Fruit fly (Drosophila melanogaster): Measurements from ENCODE around the gene CG31272.

Gene CG31272

DNA sequence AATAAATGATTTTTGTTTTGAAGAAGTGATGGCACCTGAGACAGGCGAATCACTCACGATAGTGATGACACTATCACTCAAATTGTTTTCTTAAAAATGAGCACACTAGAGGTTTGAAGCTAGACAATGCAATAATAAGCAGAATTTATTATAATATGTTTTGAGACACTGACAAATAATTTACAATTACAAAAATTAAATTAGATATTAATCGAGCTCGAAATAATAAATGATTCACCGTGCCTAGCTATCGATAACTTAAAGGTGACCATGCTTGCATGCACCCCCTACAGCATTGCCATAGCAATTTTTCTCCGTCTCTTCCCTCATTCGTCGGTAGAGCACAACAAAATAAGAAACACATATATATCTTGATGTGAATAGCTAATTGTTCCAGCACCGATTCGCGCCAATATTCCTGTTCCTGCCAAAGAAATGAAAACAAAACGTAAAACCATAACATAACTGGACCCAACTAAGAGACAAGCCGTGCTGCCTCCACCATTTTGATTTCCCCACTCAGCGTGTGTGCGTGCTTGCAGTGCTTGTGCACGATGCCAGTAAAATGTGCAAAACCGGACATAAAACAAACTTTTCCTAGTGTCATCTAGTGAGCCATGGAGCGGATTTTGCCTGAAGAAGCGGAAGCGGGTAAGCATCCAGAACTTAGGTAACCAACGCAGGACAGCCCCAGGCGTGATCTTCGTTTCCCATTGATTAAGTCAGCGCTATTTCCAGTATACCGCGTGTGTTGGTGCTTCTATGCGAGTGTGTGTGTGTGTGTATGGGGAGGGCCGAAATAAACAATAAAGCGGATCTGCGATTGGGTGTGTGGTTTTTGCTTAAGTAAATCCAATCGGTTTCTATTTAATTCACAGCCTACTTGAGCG is 2.0 kb upstream of the CG31272 start, which contains the start of the genes MED7 and Cap-H2 (continued):
- TF ChIP-seq ato (GFP tag; IDR thresholded peaks at IDR 0.05; ENCODE audit: partially characterized antibody) (peak; percentile 83), CG16779 (GFP tag; IDR thresholded peaks at IDR 0.05) (0 out of 2 replicates have a peak, but pooled peaks have one; percentile 59), unpg (GFP tag; optimal IDR thresholded peaks at IDR 0.05) (peak; percentile 72), croc (GFP tag; conservative IDR thresholded peaks at IDR 0.05) (peak; percentile 72), CG1602 (GFP tag; optimal IDR thresholded peaks at IDR 0.05) (peak; percentile 86), hkb (optimal IDR thresholded peaks at IDR 0.05) (peak; percentile 59), hkb (GFP tag; IDR thresholded peaks at IDR 0.05) (peak; percentile 56), CG10321 (GFP tag; IDR thresholded peaks at IDR 0.05) (no peak), gce (GFP tag; IDR thresholded peaks at IDR 0.05) (no peak), Dll (GFP tag; IDR thresholded peaks at IDR 0.05; ENCODE audit: partially characterized antibody) (peak; percentile 100), CG4360 (GFP tag; IDR thresholded peaks at IDR 0.05) (peak; percentile 37; the same call in 1 of the 2 replicates), CG2129 (GFP tag; IDR thresholded peaks at IDR 0.05; ENCODE audit: partially characterized antibody) (peak; percentile 99), yki (optimal IDR thresholded peaks at IDR 0.05) (no peak), CG6175 (GFP tag; IDR thresholded peaks at IDR 0.05) (peak; percentile 56; the same call in 1 of the 3 replicates), Xrp1 (GFP tag; IDR thresholded peaks at IDR 0.05) (peak; percentile 81), CG17912 (GFP tag; optimal IDR thresholded peaks at IDR 0.05) (no peak), CG30403 (GFP tag; optimal IDR thresholded peaks at IDR 0.05) (peak; percentile 91), CG18764 (GFP tag; optimal IDR thresholded peaks at IDR 0.05) (peak; percentile 81), Ptx1 (GFP tag; IDR thresholded peaks at IDR 0.05) (peak; percentile 89), pnt (GFP tag; optimal IDR thresholded peaks at IDR 0.05) (peak; percentile 65), pita (GFP tag; optimal IDR thresholded peaks at IDR 0.05) (no peak), run (tag; optimal IDR thresholded peaks at IDR 0.05) (no peak), CG4707 (GFP tag; optimal IDR thresholded peaks at IDR 0.05) (no peak), D (optimal IDR thresholded peaks at IDR 0.05) (peak; percentile 25), D (GFP tag; optimal IDR thresholded peaks at IDR 0.05) (peak; percentile 60), CG14860 (GFP tag; IDR thresholded peaks at IDR 0.05; ENCODE audit: partially characterized antibody) (peak; percentile 99), amos (GFP tag; IDR thresholded peaks at IDR 0.05; ENCODE audit: partially characterized antibody) (peak; percentile 96), ems (GFP tag; optimal IDR thresholded peaks at IDR 0.05) (peak; percentile 78), fd96Cb (tag; optimal IDR thresholded peaks at IDR 0.05) (peak; percentile 67), ftz-f1 (GFP tag; optimal IDR thresholded peaks at IDR 0.05) (peak; percentile 5), Abd-B (GFP tag; optimal IDR thresholded peaks at IDR 0.05) (peak; percentile 84), wdn (GFP tag; IDR thresholded peaks at IDR 0.05) (peak; percentile 67; the same call in 1 of the 2 replicates), pho (GFP tag; optimal IDR thresholded peaks at IDR 0.05) (peak; percentile 89), CG2875 (GFP tag; optimal IDR thresholded peaks at IDR 0.05) (no peak), HLH54F (GFP tag; optimal IDR thresholded peaks at IDR 0.05) (peak; percentile 84), Trl (optimal IDR thresholded peaks at IDR 0.05) (peak in 1 of 2 experiments; percentile 11), Trl (GFP tag; optimal IDR thresholded peaks at IDR 0.05) (peak; percentile 71), Ets97D (GFP tag; optimal IDR thresholded peaks at IDR 0.05) (peak; percentile 95), h (optimal IDR thresholded peaks at IDR 0.05) (no peak), CG2202 (tag; optimal IDR thresholded peaks at IDR 0.05) (no peak), CG10274 (GFP tag; optimal IDR thresholded peaks at IDR 0.05) (peak; percentile 26), CG17359 (tag; optimal IDR thresholded peaks at IDR 0.05) (no peak), CG2889 (GFP tag; IDR thresholded peaks at IDR 0.05) (peak; percentile 62; the same call in 1 of the 3 replicates), H15 (GFP tag; IDR thresholded peaks at IDR 0.05) (peak; percentile 73; the same call in 2 of the 3 replicates), CG7786 (GFP tag; optimal IDR thresholded peaks at IDR 0.05) (peak; percentile 56), Fer2 (tag; optimal IDR thresholded peaks at IDR 0.05) (peak; percentile 81), CG6813 (GFP tag; optimal IDR thresholded peaks at IDR 0.05) (peak; percentile 2), Stat92E (GFP tag; optimal IDR thresholded peaks at IDR 0.05) (peak in 1 of 3 experiments; percentile 89), CG10959 (GFP tag; IDR thresholded peaks at IDR 0.05) (no peak; the same call in 1 of the 2 replicates)

Measured in whole organism, embryonic.